Worm (Caenorhabditis elegans): ENCODE data around the gene fut-2.

DNA sequence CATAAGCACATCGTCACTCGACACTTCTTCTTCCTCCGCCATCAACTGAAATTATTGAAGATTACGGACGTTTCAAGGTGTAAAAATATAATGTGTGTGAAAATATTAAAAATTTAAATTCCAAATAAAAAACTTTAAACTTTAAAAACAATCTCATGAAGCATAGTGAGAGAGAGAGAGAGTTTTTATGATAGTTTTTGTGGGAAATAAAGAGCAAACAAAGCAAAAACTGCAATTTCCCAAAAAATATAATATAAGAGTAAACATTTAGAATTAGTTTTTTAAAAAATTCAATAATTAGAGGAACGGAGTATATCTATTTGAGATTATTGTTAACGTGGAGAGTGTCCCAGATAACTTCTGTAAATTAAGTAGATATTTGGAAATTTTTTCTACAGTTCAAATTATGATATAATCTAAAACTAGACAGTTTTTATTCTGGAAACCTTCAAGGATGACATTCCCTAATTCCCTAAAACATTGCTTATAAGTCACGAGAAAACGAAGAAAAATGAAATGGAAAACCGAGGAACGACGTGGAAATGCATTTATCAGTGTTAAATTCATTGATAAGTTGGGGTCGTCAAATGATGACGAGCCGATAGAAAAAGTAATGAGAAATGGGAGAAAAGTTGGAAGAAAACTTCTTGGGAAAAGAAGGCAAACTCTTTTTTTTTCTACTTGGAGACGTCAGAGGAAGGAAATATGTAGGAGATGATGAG is 29.1 kb downstream of the fut-2 start, which contains the start of gene dre-1:
- TF ChIP-seq nhr-102 (tag; optimal IDR thresholded peaks at IDR 0.05) (no peak), ztf-7 (tag; optimal IDR thresholded peaks at IDR 0.05) (no peak), dpl-1 (GFP tag; optimal IDR thresholded peaks at IDR 0.05) (no peak), nhr-76 (tag; optimal IDR thresholded peaks at IDR 0.05) (no peak), ama-1 (optimal IDR thresholded peaks at IDR 0.05) (no peak), lin-13 (GFP tag; optimal IDR thresholded peaks at IDR 0.05) (no peak), unc-62 (GFP tag; optimal IDR thresholded peaks at IDR 0.05 in 1 of 2) (no peak), unc-62 (tag; optimal IDR thresholded peaks at IDR 0.05) (no peak), lin-38 (GFP tag; IDR thresholded peaks at IDR 0.05) (no peak), daf-12 (tag; optimal IDR thresholded peaks at IDR 0.05) (no peak)

Data from whole organism, L4 larva.